Fruit fly (Drosophila melanogaster) whole organism, embryonic: ENCODE results near the gene IFT43.

Experiments
- Antp ChIP-seq: fragments of 200-800 bp; sonication (Bioruptor generic); optimal IDR thresholded peaks from 3 replicates; lab custom pipeline; 2016; ENCODE audit warnings: missing biosample characterization, missing genetic modification characterization
- Asciz ChIP-seq: fragments of 200-800 bp; sonication (Bioruptor generic); optimal IDR thresholded peaks from 2 replicates; lab custom pipeline; 2017; ENCODE audit warnings: missing biosample characterization, mild to moderate bottlenecking, missing genetic modification characterization, missing genetic modification reagents
- Atf6 ChIP-seq: fragments of 200-800 bp; sonication (Bioruptor generic); IDR thresholded peaks from 2 replicates; pipeline ENCODE4 v1.3.6; 2022; ENCODE audit warnings: missing biosample characterization, missing genetic modification characterization
- Awh ChIP-seq: fragments of 200-800 bp; sonication (Bioruptor generic); IDR thresholded peaks from 2 replicates; pipeline ENCODE4, ENCODE4 v1.3.6; 2022; ENCODE audit warnings: missing biosample characterization, missing genetic modification characterization
- BEAF-32 ChIP-seq: fragments of 200-800 bp; sonication (Bioruptor generic); optimal IDR thresholded peaks from 3 replicates; lab custom pipeline; 2017; ENCODE audit warnings: missing biosample characterization, missing genetic modification characterization, mild to moderate bottlenecking, moderate library complexity, missing genetic modification reagents
- Blimp-1 ChIP-seq: fragments of 200-800 bp; sonication (Bioruptor generic); optimal IDR thresholded peaks from 3 replicates; lab custom pipeline; 2018; ENCODE audit warnings: missing biosample characterization, missing genetic modification characterization, mild to moderate bottlenecking, moderate library complexity, missing genetic modification reagents
- CG11723 ChIP-seq: fragments of 200-800 bp; sonication (Bioruptor generic); optimal IDR thresholded peaks from 2 replicates; lab custom pipeline; 2017; ENCODE audit warnings: missing biosample characterization, mild to moderate bottlenecking, missing genetic modification characterization
- CG13775 ChIP-seq: fragments of 200-800 bp; sonication (Bioruptor generic); optimal IDR thresholded peaks from 3 replicates; lab custom pipeline; 2017; ENCODE audit warnings: missing biosample characterization, mild to moderate bottlenecking, missing genetic modification characterization
- CG14710 ChIP-seq: fragments of 200-800 bp; sonication (Bioruptor generic); optimal IDR thresholded peaks from 3 replicates; lab custom pipeline; 2019; ENCODE audit warnings: missing biosample characterization, mild to moderate bottlenecking, missing genetic modification characterization, moderate library complexity
- CG15269 ChIP-seq: fragments of 200-800 bp; sonication (Bioruptor generic); optimal IDR thresholded peaks from 2 replicates; lab custom pipeline; 2018; ENCODE audit warnings: missing biosample characterization, mild to moderate bottlenecking, missing genetic modification characterization, moderate library complexity
- CG15601 ChIP-seq: fragments of 200-800 bp; sonication (Bioruptor generic); optimal IDR thresholded peaks from 3 replicates; lab custom pipeline; 2019; ENCODE audit warnings: missing biosample characterization, mild to moderate bottlenecking, missing genetic modification characterization, moderate library complexity
- CG17328 ChIP-seq: fragments of 200-800 bp; sonication (Bioruptor generic); IDR thresholded peaks from 2 replicates; pipeline ENCODE4 v1.3.6; 2022; ENCODE audit warnings: missing biosample characterization, missing genetic modification characterization
- CG17385 ChIP-seq: fragments of 200-800 bp; sonication (Bioruptor generic); optimal IDR thresholded peaks from 3 replicates; lab custom pipeline; 2018; ENCODE audit warnings: missing biosample characterization, mild to moderate bottlenecking, missing genetic modification characterization
- CG18011 ChIP-seq: fragments of 200-800 bp; sonication (Bioruptor generic); optimal IDR thresholded peaks from 2 replicates; lab custom pipeline; 2017; ENCODE audit warnings: missing biosample characterization, missing genetic modification characterization, mild to moderate bottlenecking, moderate library complexity, missing genotype
- CG18262 ChIP-seq: fragments of 200-800 bp; optimal IDR thresholded peaks from 3 replicates; lab custom pipeline; 2019; ENCODE audit warnings: missing biosample characterization, mild to moderate bottlenecking, missing genetic modification characterization, moderate library complexity
- CG18764 ChIP-seq: fragments of 200-800 bp; sonication (Bioruptor generic); optimal IDR thresholded peaks from 3 replicates; lab custom pipeline; 2016; ENCODE audit warnings: missing biosample characterization, missing genetic modification characterization
- CG2120 ChIP-seq: fragments of 200-800 bp; sonication (Bioruptor generic); optimal IDR thresholded peaks from 3 replicates; lab custom pipeline; 2016; ENCODE audit warnings: missing biosample characterization, missing genetic modification characterization
- CG30403 ChIP-seq: fragments of 200-800 bp; sonication (Bioruptor generic); optimal IDR thresholded peaks from 3 replicates; lab custom pipeline; 2016; ENCODE audit warnings: missing biosample characterization, missing genetic modification characterization
- CG31388 ChIP-seq: fragments of 200-800 bp; sonication (Bioruptor generic); optimal IDR thresholded peaks from 2 replicates; lab custom pipeline; 2016; ENCODE audit warnings: missing biosample characterization, missing genetic modification characterization
- CG6689 ChIP-seq: fragments of 200-800 bp; sonication (Bioruptor generic); IDR thresholded peaks from 2 replicates; pipeline ENCODE4 v1.3.6; 2022; ENCODE audit warnings: missing biosample characterization, missing genetic modification characterization
- CG7271 ChIP-seq: fragments of 200-800 bp; sonication (Bioruptor generic); optimal IDR thresholded peaks from 2 replicates; lab custom pipeline; 2018; ENCODE audit warnings: missing biosample characterization, mild to moderate bottlenecking, missing genetic modification characterization, moderate library complexity
- CG7357 ChIP-seq: fragments of 200-800 bp; sonication (Bioruptor generic); IDR thresholded peaks from 3 replicates; pipeline ENCODE4 v1.3.6; 2022; ENCODE audit warnings: missing biosample characterization, missing genetic modification characterization
- CG7839 ChIP-seq: fragments of 200-800 bp; sonication (Bioruptor generic); optimal IDR thresholded peaks from 3 replicates; lab custom pipeline; 2018; ENCODE audit warnings: missing biosample characterization, mild to moderate bottlenecking, missing genetic modification characterization, moderate library complexity
- Dip3 ChIP-seq: fragments of 200-800 bp; sonication (Bioruptor generic); optimal IDR thresholded peaks from 3 replicates; lab custom pipeline; 2016; ENCODE audit warnings: missing biosample characterization, missing genetic modification characterization
- HHEX ChIP-seq: fragments of 200-800 bp; sonication (Bioruptor generic); optimal IDR thresholded peaks from 3 replicates; lab custom pipeline; 2017; ENCODE audit warnings: missing biosample characterization, mild to moderate bottlenecking, missing genetic modification characterization, missing genetic modification reagents
- MTF-1 ChIP-seq: fragments of 200-800 bp; sonication (Bioruptor generic); optimal IDR thresholded peaks from 2 replicates; lab custom pipeline; 2018; ENCODE audit warnings: missing biosample characterization, mild to moderate bottlenecking, missing genetic modification characterization, borderline replicate concordance
- Oaz ChIP-seq: fragments of 200-800 bp; sonication (Bioruptor generic); IDR thresholded peaks from 2 replicates; pipeline ENCODE4 v1.3.6; 2022; ENCODE audit warnings: missing biosample characterization, missing genetic modification characterization
- Ptx1 ChIP-seq: fragments of 200-800 bp; sonication (Bioruptor generic); IDR thresholded peaks from 2 replicates; pipeline ENCODE4 v1.3.6; 2022; ENCODE audit warnings: missing biosample characterization, missing genetic modification characterization
- Sox102F ChIP-seq: fragments of 200-800 bp; sonication (Bioruptor generic); optimal IDR thresholded peaks from 2 replicates; lab custom pipeline; 2018; ENCODE audit warnings: missing biosample characterization, mild to moderate bottlenecking, missing genetic modification characterization, moderate library complexity
- Xbp1 ChIP-seq: fragments of 200-800 bp; sonication (Bioruptor generic); optimal IDR thresholded peaks from 3 replicates; lab custom pipeline; 2016; ENCODE audit warnings: missing biosample characterization, mild to moderate bottlenecking, missing genetic modification characterization
- bcd ChIP-seq: fragments of 200-800 bp; sonication (Bioruptor generic); optimal IDR thresholded peaks from 2 replicates; lab custom pipeline; 2017; ENCODE audit warnings: missing biosample characterization, mild to moderate bottlenecking, missing genetic modification characterization
- bsh ChIP-seq, 2 experiments: fragments of 200-800 bp; sonication (Bioruptor generic); optimal IDR thresholded peaks; 2 replicates each; lab custom pipeline; 2017 to 2018; ENCODE audit warnings: mild to moderate bottlenecking in 2 of 2, missing biosample characterization in 2 of 2, missing genetic modification characterization in 2 of 2, moderate library complexity in 1 of 2
- caup ChIP-seq: fragments of 200-800 bp; sonication (Bioruptor generic); optimal IDR thresholded peaks from 3 replicates; lab custom pipeline; 2017; ENCODE audit warnings: missing biosample characterization, mild to moderate bottlenecking, missing genetic modification characterization, moderate library complexity; ENCODE audit not compliant: severe bottlenecking
- cwo ChIP-seq: fragments of 200-800 bp; sonication (Bioruptor generic); optimal IDR thresholded peaks from 3 replicates; lab custom pipeline; 2017; ENCODE audit warnings: missing biosample characterization, missing genetic modification characterization, mild to moderate bottlenecking, moderate library complexity, missing genetic modification reagents
- dmrt11E ChIP-seq: fragments of 200-800 bp; sonication (Bioruptor generic); optimal IDR thresholded peaks from 3 replicates; lab custom pipeline; 2018; ENCODE audit warnings: missing biosample characterization, mild to moderate bottlenecking, missing genetic modification characterization, moderate library complexity
- eve ChIP-seq, 2 experiments: fragments of >200 bp; optimal IDR thresholded peaks; 2 replicates each; lab custom pipeline; 2017; ENCODE audit warnings: missing biosample characterization in 2 of 2, missing genetic modification characterization in 2 of 2
- fd96Cb ChIP-seq: fragments of 200-800 bp; sonication (Bioruptor generic); optimal IDR thresholded peaks from 2 replicates; lab custom pipeline; 2018; ENCODE audit warnings: missing biosample characterization, mild to moderate bottlenecking, missing genetic modification characterization, moderate library complexity
- gem ChIP-seq: fragments of 200-800 bp; sonication (Bioruptor generic); optimal IDR thresholded peaks from 2 replicates; lab custom pipeline; 2019; ENCODE audit warnings: missing biosample characterization, mild to moderate bottlenecking, missing genetic modification characterization, moderate library complexity
- hkb ChIP-seq, 2 experiments: fragments of 200-800 bp in 1 of 2; fragments of >200 bp in 1 of 2; sonication (Bioruptor generic) in 1 of 2; IDR thresholded peaks in 1 of 2; optimal IDR thresholded peaks in 1 of 2; 2 replicates each; pipeline versions ENCODE4 v1.3.6 to Lab custom; 2017 to 2022; ENCODE audit warnings: missing biosample characterization in 1 of 2, missing genetic modification characterization in 1 of 2
- lola ChIP-seq, 3 experiments: fragments of >200 bp in 2 of 3; fragments of 200-800 bp in 1 of 3; sonication (Bioruptor generic) in 1 of 3; optimal IDR thresholded peaks; 2 replicates each; lab custom pipeline; 2017 to 2019; ENCODE audit warnings: missing biosample characterization in 3 of 3, missing genetic modification characterization in 3 of 3, mild to moderate bottlenecking in 1 of 3, moderate library complexity in 1 of 3
- mirr ChIP-seq: fragments of 200-800 bp; sonication (Bioruptor generic); optimal IDR thresholded peaks from 3 replicates; lab custom pipeline; 2018; ENCODE audit warnings: missing biosample characterization, mild to moderate bottlenecking, missing genetic modification characterization
- nmo ChIP-seq: fragments of 200-800 bp; sonication (Bioruptor generic); optimal IDR thresholded peaks from 2 replicates; lab custom pipeline; 2018; ENCODE audit warnings: missing biosample characterization, mild to moderate bottlenecking, missing genetic modification characterization, moderate library complexity
- phol ChIP-seq: fragments of 200-800 bp; sonication (Bioruptor generic); optimal IDR thresholded peaks from 3 replicates; lab custom pipeline; 2018; ENCODE audit warnings: missing biosample characterization, mild to moderate bottlenecking, missing genetic modification characterization, moderate library complexity
- pnt ChIP-seq: fragments of 200-800 bp; sonication (Bioruptor generic); optimal IDR thresholded peaks from 3 replicates; lab custom pipeline; 2016; ENCODE audit warnings: missing biosample characterization, missing genetic modification characterization
- slbo ChIP-seq: fragments of 200-800 bp; sonication (Bioruptor generic); IDR thresholded peaks from 2 replicates; pipeline ENCODE4 v1.3.6; 2022; ENCODE audit warnings: missing biosample characterization, missing genetic modification characterization
- slou ChIP-seq: fragments of 200-800 bp; sonication (Bioruptor generic); optimal IDR thresholded peaks from 3 replicates; lab custom pipeline; 2016; ENCODE audit warnings: missing biosample characterization, missing genetic modification characterization
- tio ChIP-seq: fragments of 200-800 bp; sonication (Bioruptor generic); optimal IDR thresholded peaks from 2 replicates; lab custom pipeline; 2017; ENCODE audit warnings: missing biosample characterization, missing genetic modification characterization, inconsistent platforms
- wdn ChIP-seq: fragments of 200-800 bp; sonication (Bioruptor generic); IDR thresholded peaks from 2 replicates; pipeline ENCODE4 v1.3.6; 2022; ENCODE audit warnings: missing biosample characterization, missing genetic modification characterization

IFT43 gene

DNA sequence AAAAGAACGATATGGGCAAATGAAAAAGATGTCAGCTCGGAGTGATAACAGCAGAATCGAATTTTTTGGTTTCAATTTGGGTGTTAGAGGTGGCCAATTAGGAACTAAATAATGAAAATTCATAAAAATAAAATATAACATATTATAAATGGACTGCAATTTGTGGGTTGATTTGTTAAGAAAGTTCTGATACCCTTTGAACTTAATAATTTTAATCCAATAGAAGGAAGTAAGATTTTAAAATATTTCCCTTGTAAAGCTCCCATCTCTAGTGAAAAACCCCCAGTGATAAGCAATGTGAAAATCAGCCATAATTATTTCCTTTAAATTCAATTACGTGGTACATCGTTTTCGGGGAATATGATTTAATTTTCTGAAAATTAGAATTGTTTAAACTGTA, 50.5 kb downstream of the IFT43 start (continued):
- TF ChIP-seq CG13775 (peak; percentile 1), Awh (peak; percentile 11; the same call in 1 of the 2 replicates), BEAF-32 (peak; percentile 13), cwo (GFP tag; lab: Kevin White, UChicago) (peak; percentile 20), CG17385 (GFP tag; lab: Kevin White, UChicago) (peak; percentile 51), HHEX (no peak), CG7357 (no peak), CG18262 (tag; lab: Kevin White, UChicago) (peak; percentile 53), bcd (peak; percentile 6), Ptx1 (peak; percentile 42), Sox102F (GFP tag; lab: Kevin White, UChicago) (peak; percentile 54), CG17328 (GFP tag; lab: Robert Waterston, UW) (peak; percentile 49), CG18011 (no peak), CG15269 (tag; lab: Kevin White, UChicago) (peak; percentile 35), CG2120 (peak; percentile 26), CG14710 (tag; lab: Kevin White, UChicago) (peak; percentile 19), Antp (no peak), wdn (GFP tag; lab: Robert Waterston, UW) (peak; percentile 29; the same call in 1 of the 2 replicates), Dip3 (GFP tag; lab: Kevin White, UChicago) (no peak), Atf6 (GFP tag; lab: Robert Waterston, UW) (peak; percentile 45; the same call in 1 of the 2 replicates), CG7271 (tag; lab: Kevin White, UChicago) (no peak), lola (GFP tag; optimal IDR thresholded peaks at IDR 0.05; lab: Kevin White, UChicago) (peak in 1 of 3 experiments; percentile 1), dmrt11E (tag; lab: Kevin White, UChicago) (peak; percentile 16), CG11723 (GFP tag; lab: Kevin White, UChicago) (no peak), Asciz (GFP tag; lab: Kevin White, UChicago) (no peak), phol (tag; lab: Kevin White, UChicago) (peak; percentile 27), CG18764 (GFP tag; lab: Kevin White, UChicago) (no peak), CG6689 (GFP tag; lab: Robert Waterston, UW) (peak; percentile 38; the same call in 1 of the 2 replicates), gem (tag; lab: Kevin White, UChicago) (peak; percentile 65), bsh (GFP tag; optimal IDR thresholded peaks at IDR 0.05; lab: Kevin White, UChicago) (peak in 1 of 2 experiments; percentile 47), caup (peak; percentile 15), eve (GFP tag; optimal IDR thresholded peaks at IDR 0.05; lab: Kevin White, UChicago) (no peak), Xbp1 (peak; percentile 3), pnt (GFP tag; lab: Kevin White, UChicago) (no peak), Oaz (GFP tag; lab: Robert Waterston, UW) (peak; percentile 22; the same call in 1 of the 2 replicates), CG30403 (GFP tag; lab: Kevin White, UChicago) (peak; percentile 20), slou (GFP tag; lab: Kevin White, UChicago) (no peak), nmo (GFP tag; lab: Kevin White, UChicago) (peak; percentile 22), mirr (GFP tag; lab: Kevin White, UChicago) (no peak), tio (peak; percentile 16), CG7839 (tag; lab: Kevin White, UChicago) (peak; percentile 51), slbo (GFP tag; lab: Robert Waterston, UW) (no peak; the same call in 1 of the 2 replicates), fd96Cb (tag; lab: Kevin White, UChicago) (peak; percentile 2), MTF-1 (no peak), CG31388 (GFP tag; lab: Kevin White, UChicago) (no peak), Blimp-1 (GFP tag; lab: Kevin White, UChicago) (peak; percentile 45), hkb (optimal IDR thresholded peaks at IDR 0.05; lab: Kevin White, UChicago) (no peak), hkb (GFP tag; IDR thresholded peaks at IDR 0.05; lab: Robert Waterston, UW) (peak; percentile 57), CG15601 (peak; percentile 17)
